Fruit fly (Drosophila melanogaster): Measurements from ENCODE around the gene CG43085.

dm6 chr3L:17610896-17611711, 35.4 kb downstream of the CG43085 start:
- TF ChIP-seq CG8478 (optimal IDR thresholded peaks at IDR 0.05) (no peak), CTCF (optimal IDR thresholded peaks at IDR 0.05) (no peak)
